Worm (Caenorhabditis elegans): ENCODE results near the gene flcn-1.

ce11 chrII:6978908-6979307 lies 50.3 kb downstream of the flcn-1 start:
- TF ChIP-seq ztf-4 (tag; optimal IDR thresholded peaks at IDR 0.05) (no peak), ztf-11 (tag; optimal IDR thresholded peaks at IDR 0.05) (no peak), eor-1 (tag; optimal IDR thresholded peaks at IDR 0.05) (no peak), pha-4 (tag; optimal IDR thresholded peaks at IDR 0.05) (no peak), nhr-11 (tag; optimal IDR thresholded peaks at IDR 0.05) (no peak), lin-15B (tag; optimal IDR thresholded peaks at IDR 0.05) (no peak), nhr-12 (tag; optimal IDR thresholded peaks at IDR 0.05) (no peak), ZK546.5 (tag; optimal IDR thresholded peaks at IDR 0.05) (no peak), nfya-1 (tag; optimal IDR thresholded peaks at IDR 0.05; ENCODE audit: insufficient read depth) (no peak)

Data from whole organism, L3 larva.